Worm (Caenorhabditis elegans) whole organism, dauer: ENCODE measurements around the gene gap-1.

Experiments used
- unc-62 ChIP-seq: sonication (generic microtip); optimal IDR thresholded peaks from 2 replicates; lab custom pipeline; 2017; ENCODE audit warnings: missing biosample characterization, missing genetic modification reagents, missing genetic modification characterization

gap-1 gene

ce11 chrX:2191925-2192554 lies at the start of gene gap-1:
Gene gap-1, plus strand, starts transcription at chrX:2192504.
- TF ChIP-seq unc-62 (GFP tag; lab: Kevin White, UChicago) = no peak

- no peak for TF ChIP-seq unc-62 (GFP tag; lab: Kevin White, UChicago)
Measured at ce11 chrX:2144236-2144635, 48.1 kb upstream of the gap-1 start.

ce11 chrX:2144875-2145274 lies 47.4 kb upstream of the gap-1 start:
- no peak for TF ChIP-seq unc-62 (GFP tag; lab: Kevin White, UChicago)

ce11 chrX:2145629-2146028 lies 46.7 kb upstream of the gap-1 start, which contains the start of gene dpy-3:
Gene dpy-3, minus strand, starts transcription at chrX:2145647.
- no peak for TF ChIP-seq unc-62 (GFP tag; lab: Kevin White, UChicago)

- no peak for TF ChIP-seq unc-62 (GFP tag; lab: Kevin White, UChicago)
Measured at ce11 chrX:2150006-2150405, 42.3 kb upstream of the gap-1 start, which contains the start of gene npax-2. Gene npax-2, minus strand, starts transcription at chrX:2150106.

- TF ChIP-seq unc-62 (GFP tag; lab: Kevin White, UChicago) = no peak
Measured at ce11 chrX:2152062-2152461, 40.2 kb upstream of the gap-1 start.

ce11 chrX:2153780-2154179 lies 38.5 kb upstream of the gap-1 start:
- no peak for TF ChIP-seq unc-62 (GFP tag; lab: Kevin White, UChicago)

- no peak for TF ChIP-seq unc-62 (GFP tag; lab: Kevin White, UChicago)
Measured at ce11 chrX:2157855-2158254, 34.4 kb upstream of the gap-1 start.

ce11 chrX:2163084-2163483 lies 29.2 kb upstream of the gap-1 start, which contains the start of gene pdf-2:
Gene pdf-2, plus strand, starts transcription at chrX:2163384.
- TF ChIP-seq unc-62 (GFP tag; lab: Kevin White, UChicago) = no peak

- no peak for TF ChIP-seq unc-62 (GFP tag; lab: Kevin White, UChicago)
Measured at ce11 chrX:2164751-2165150, 27.6 kb upstream of the gap-1 start, which contains the start of gene F48B9.3. Gene F48B9.3, plus strand, starts transcription at chrX:2165051.

- no peak for TF ChIP-seq unc-62 (GFP tag; lab: Kevin White, UChicago)
Measured at ce11 chrX:2176361-2176880, 15.9 kb upstream of the gap-1 start, which contains the start of gene F48B9.8. Gene F48B9.8, minus strand, starts transcription at chrX:2176411.

- TF ChIP-seq unc-62 (GFP tag; lab: Kevin White, UChicago) = no peak
Measured at ce11 chrX:2177731-2178326, 14.5 kb upstream of the gap-1 start.

ce11 chrX:2178410-2178944 lies 13.8 kb upstream of the gap-1 start:
- no peak for TF ChIP-seq unc-62 (GFP tag; lab: Kevin White, UChicago)

ce11 chrX:2180588-2180987 lies 11.7 kb upstream of the gap-1 start, which contains the start of gene F48B9.1:
Gene F48B9.1, plus strand, starts transcription at chrX:2180888.
- TF ChIP-seq unc-62 (GFP tag; lab: Kevin White, UChicago) = no peak

ce11 chrX:2188885-2189284 lies 3.4 kb upstream of the gap-1 start:
- no peak for TF ChIP-seq unc-62 (GFP tag; lab: Kevin White, UChicago)

- TF ChIP-seq unc-62 (GFP tag; lab: Kevin White, UChicago) = no peak
Measured at ce11 chrX:2190740-2191139, 1.6 kb upstream of the gap-1 start.
